Fruit fly (Drosophila melanogaster) whole organism, wandering third instar larva: ENCODE data around the gene CG11178.
A peak's percentile ranks its signal among the peaks of the same experiment; 100 is the strongest.

ENCODE experiments used
- Abd-B ChIP-seq: fragments of >200 bp; optimal IDR thresholded peaks from 2 replicates; lab custom pipeline; 2017; ENCODE audit warnings: missing biosample characterization, missing genetic modification characterization
- CG32264 ChIP-seq: fragments of 200-800 bp; sonication (Bioruptor generic); optimal IDR thresholded peaks from 2 replicates; lab custom pipeline; 2016; ENCODE audit warnings: missing biosample characterization, missing genetic modification characterization
- Dfd ChIP-seq: fragments of >200 bp; optimal IDR thresholded peaks from 2 replicates; lab custom pipeline; 2017; ENCODE audit warnings: missing biosample characterization, missing genetic modification characterization
- Rel ChIP-seq, 2 experiments: fragments of 200-800 bp; sonication (Bioruptor generic) in 1 of 2; optimal IDR thresholded peaks; 2 replicates in 1 of 2; 3 replicates in 1 of 2; lab custom pipeline; 2016 to 2019; ENCODE audit warnings: mild to moderate bottlenecking in 2 of 2, missing biosample characterization in 2 of 2, missing genetic modification characterization in 2 of 2, moderate library complexity in 1 of 2
- rgr ChIP-seq: fragments of 200-800 bp; sonication (Bioruptor generic); optimal IDR thresholded peaks from 3 replicates; lab custom pipeline; 2016; ENCODE audit warnings: missing biosample characterization, mild to moderate bottlenecking, missing genetic modification characterization
- tai ChIP-seq: sonication (Bioruptor generic); optimal IDR thresholded peaks from 2 replicates; lab custom pipeline; 2016; ENCODE audit warnings: missing biosample characterization, missing genetic modification characterization
- woc ChIP-seq: sonication (Bioruptor generic); optimal IDR thresholded peaks from 2 replicates; lab custom pipeline; 2016; ENCODE audit warnings: missing biosample characterization, mild to moderate bottlenecking, missing genetic modification characterization

The CG11178 gene

dm6 chrX:13648819-13649218, 43.3 kb downstream of the CG11178 start:
- TF ChIP-seq woc (GFP tag; lab: Kevin White, UChicago) (no peak), rgr (GFP tag; lab: Kevin White, UChicago) (no peak), CG32264 (GFP tag; lab: Kevin White, UChicago) (no peak)

- TF ChIP-seq Abd-B (GFP tag; lab: Kevin White, UChicago) (no peak), Dfd (GFP tag; lab: Kevin White, UChicago) (peak; percentile 84)
Observed at dm6 chrX:13649801-13650200, 44.3 kb downstream of the CG11178 start.

dm6 chrX:13651170-13651569, 45.7 kb downstream of the CG11178 start:
- TF ChIP-seq Rel (GFP tag; optimal IDR thresholded peaks at IDR 0.05; lab: Kevin White, UChicago): no peak
- TF ChIP-seq Rel (tag; optimal IDR thresholded peaks at IDR 0.05; lab: Kevin White, UChicago): peak; percentile 40
- TF ChIP-seq tai (GFP tag; lab: Kevin White, UChicago): no peak
